Fruit fly (Drosophila melanogaster) whole organism, embryonic: ENCODE measurements around the gene GramD1B.

Experiments
- Atf6 ChIP-seq: fragments of 200-800 bp; sonication (Bioruptor generic); IDR thresholded peaks from 2 replicates; pipeline ENCODE4 v1.3.6; 2022; ENCODE audit warnings: missing biosample characterization, missing genetic modification characterization
- Bgb ChIP-seq: fragments of 200-800 bp; sonication (Bioruptor generic); IDR thresholded peaks from 2 replicates; pipeline ENCODE4 v1.3.6; 2022; ENCODE audit warnings: missing biosample characterization, missing genetic modification characterization; ENCODE audit not compliant: partially characterized antibody
- CG11247 ChIP-seq: fragments of 200-800 bp; sonication (Bioruptor generic); IDR thresholded peaks from 2 replicates; pipeline ENCODE4 v1.3.6; 2022; ENCODE audit warnings: missing biosample characterization, missing genetic modification characterization
- CG12071 ChIP-seq: fragments of 200-800 bp; sonication (Bioruptor generic); optimal IDR thresholded peaks from 3 replicates; lab custom pipeline; 2018; ENCODE audit warnings: missing biosample characterization, mild to moderate bottlenecking, missing genetic modification characterization
- CG12299 ChIP-seq: fragments of 200-800 bp; sonication (Bioruptor generic); optimal IDR thresholded peaks from 2 replicates; lab custom pipeline; 2018; ENCODE audit warnings: missing biosample characterization, mild to moderate bottlenecking, missing genetic modification characterization
- CG12659 ChIP-seq: fragments of 200-800 bp; sonication (Bioruptor generic); optimal IDR thresholded peaks from 3 replicates; lab custom pipeline; 2017; ENCODE audit warnings: mild to moderate bottlenecking, missing biosample characterization, missing genetic modification reagents, missing genetic modification characterization
- CG12942 ChIP-seq: fragments of 200-800 bp; sonication (Bioruptor generic); optimal IDR thresholded peaks from 3 replicates; lab custom pipeline; 2016; ENCODE audit warnings: missing biosample characterization, missing genetic modification characterization
- CG14441 ChIP-seq: fragments of 200-800 bp; sonication (Bioruptor generic); IDR thresholded peaks from 2 replicates; pipeline ENCODE4 v1.3.6; 2022; ENCODE audit warnings: missing biosample characterization, missing genetic modification characterization
- CG14710 ChIP-seq: fragments of 200-800 bp; sonication (Bioruptor generic); optimal IDR thresholded peaks from 3 replicates; lab custom pipeline; 2019; ENCODE audit warnings: missing biosample characterization, mild to moderate bottlenecking, missing genetic modification characterization, moderate library complexity
- CG15514 ChIP-seq: fragments of 200-800 bp; sonication (Bioruptor generic); optimal IDR thresholded peaks from 3 replicates; lab custom pipeline; 2017; ENCODE audit warnings: missing biosample characterization, missing genetic modification characterization, mild to moderate bottlenecking, moderate library complexity, missing genetic modification reagents
- CG15601 ChIP-seq: fragments of 200-800 bp; sonication (Bioruptor generic); optimal IDR thresholded peaks from 3 replicates; lab custom pipeline; 2019; ENCODE audit warnings: missing biosample characterization, mild to moderate bottlenecking, missing genetic modification characterization, moderate library complexity
- CG1603 ChIP-seq: fragments of 200-800 bp; sonication (Bioruptor generic); optimal IDR thresholded peaks from 2 replicates; lab custom pipeline; 2019; ENCODE audit warnings: missing biosample characterization, mild to moderate bottlenecking, missing genetic modification characterization, moderate library complexity
- CG16813 ChIP-seq: fragments of 200-800 bp; sonication (Bioruptor generic); IDR thresholded peaks from 3 replicates; pipeline ENCODE4 v1.3.6; 2022; ENCODE audit warnings: missing biosample characterization, missing genetic modification characterization; ENCODE audit not compliant: partially characterized antibody
- CG17361 ChIP-seq: fragments of 200-800 bp; sonication (Bioruptor generic); IDR thresholded peaks from 3 replicates; pipeline ENCODE4 v1.3.6; 2022; ENCODE audit warnings: missing biosample characterization, missing genetic modification characterization
- CG18599 ChIP-seq: fragments of 200-800 bp; sonication (Bioruptor generic); optimal IDR thresholded peaks from 3 replicates; lab custom pipeline; 2017; ENCODE audit warnings: missing biosample characterization, missing genetic modification characterization, mild to moderate bottlenecking, moderate library complexity, missing genetic modification reagents
- CG31365 ChIP-seq: fragments of 200-800 bp; sonication (Bioruptor generic); optimal IDR thresholded peaks from 2 replicates; lab custom pipeline; 2018; ENCODE audit warnings: missing biosample characterization, mild to moderate bottlenecking, missing genetic modification characterization
- CG31441 ChIP-seq: fragments of 200-800 bp; sonication (Bioruptor generic); IDR thresholded peaks from 2 replicates; pipeline ENCODE4 v1.3.6; 2022; ENCODE audit warnings: missing biosample characterization, missing genetic modification characterization
- CG34224 ChIP-seq: fragments of 200-800 bp; sonication (Bioruptor generic); IDR thresholded peaks from 3 replicates; pipeline ENCODE4 v1.3.6; 2022; ENCODE audit warnings: missing biosample characterization, missing genetic modification characterization; ENCODE audit not compliant: partially characterized antibody
- CG6683 ChIP-seq: fragments of 200-800 bp; sonication (Bioruptor generic); optimal IDR thresholded peaks from 2 replicates; lab custom pipeline; 2017; ENCODE audit warnings: missing biosample characterization, mild to moderate bottlenecking, missing genetic modification characterization, missing genetic modification reagents
- CG7786 ChIP-seq: fragments of 200-800 bp; sonication (Bioruptor generic); optimal IDR thresholded peaks from 2 replicates; lab custom pipeline; 2016; ENCODE audit warnings: missing biosample characterization, missing genetic modification characterization
- CG8281 ChIP-seq: fragments of 200-800 bp; sonication (Bioruptor generic); optimal IDR thresholded peaks from 2 replicates; lab custom pipeline; 2018; ENCODE audit warnings: missing biosample characterization, mild to moderate bottlenecking, missing genetic modification characterization, moderate library complexity
- CG8290 ChIP-seq, 3 experiments: fragments of 200-800 bp; sonication (Bioruptor generic); optimal IDR thresholded peaks; 2 replicates each; lab custom pipeline; 2016 to 2019; ENCODE audit warnings: missing biosample characterization in 3 of 3, missing genetic modification characterization in 3 of 3, mild to moderate bottlenecking in 2 of 3, moderate library complexity in 1 of 3
- CG8924 ChIP-seq: fragments of 200-800 bp; optimal IDR thresholded peaks from 3 replicates; lab custom pipeline; 2019; ENCODE audit warnings: missing biosample characterization, mild to moderate bottlenecking, missing genetic modification characterization, moderate library complexity
- CG9609 ChIP-seq: fragments of 200-800 bp; sonication (Bioruptor generic); optimal IDR thresholded peaks from 3 replicates; lab custom pipeline; 2016; ENCODE audit warnings: missing biosample characterization, missing genetic modification characterization
- Chrac-16 ChIP-seq: fragments of 200-800 bp; sonication (Bioruptor generic); optimal IDR thresholded peaks from 3 replicates; lab custom pipeline; 2016; ENCODE audit warnings: missing biosample characterization, missing genetic modification characterization
- D19B ChIP-seq: fragments of 200-800 bp; sonication (Bioruptor generic); optimal IDR thresholded peaks from 2 replicates; lab custom pipeline; 2017; ENCODE audit warnings: missing biosample characterization, mild to moderate bottlenecking, missing genetic modification characterization
- Dref ChIP-seq: fragments of 200-800 bp; sonication (Bioruptor generic); IDR thresholded peaks from 2 replicates; pipeline ENCODE4 v1.3.6; 2022; ENCODE audit warnings: missing biosample characterization, missing genetic modification characterization
- E2f2 ChIP-seq: fragments of 200-800 bp; sonication (Bioruptor generic); IDR thresholded peaks from 2 replicates; pipeline ENCODE4 v1.3.6; 2022; ENCODE audit warnings: missing biosample characterization, missing genetic modification characterization
- Fer1 ChIP-seq: fragments of 200-800 bp; sonication (Bioruptor generic); optimal IDR thresholded peaks from 2 replicates; lab custom pipeline; 2017; ENCODE audit warnings: missing biosample characterization, mild to moderate bottlenecking, missing genetic modification characterization
- Hand ChIP-seq: fragments of 200-800 bp; sonication (Bioruptor generic); optimal IDR thresholded peaks from 2 replicates; lab custom pipeline; 2017; ENCODE audit warnings: mild to moderate bottlenecking, missing biosample characterization, missing genetic modification reagents, missing genetic modification characterization
- Hmx ChIP-seq: fragments of 200-800 bp; sonication (Bioruptor generic); optimal IDR thresholded peaks from 2 replicates; lab custom pipeline; 2016; ENCODE audit warnings: missing biosample characterization, missing genetic modification characterization
- Hr39 ChIP-seq: fragments of >200 bp; optimal IDR thresholded peaks from 2 replicates; lab custom pipeline; 2017
- Med ChIP-seq: fragments of 200-800 bp; sonication (Bioruptor generic); peaks from one replicate; lab custom pipeline; 2016; ENCODE audit warnings: missing biosample characterization, missing genetic modification characterization, mild to moderate bottlenecking, inconsistent platforms, moderate library complexity
- Meics ChIP-seq: fragments of 200-800 bp; sonication (Bioruptor generic); optimal IDR thresholded peaks from 2 replicates; lab custom pipeline; 2017; ENCODE audit warnings: missing biosample characterization, mild to moderate bottlenecking, missing genetic modification characterization
- Mrtf ChIP-seq: fragments of 200-800 bp; sonication (Bioruptor generic); IDR thresholded peaks from 3 replicates; pipeline ENCODE4 v1.3.6; 2022; ENCODE audit warnings: missing biosample characterization, missing genetic modification characterization
- Sin3A ChIP-seq: fragments of >200 bp; optimal IDR thresholded peaks from 2 replicates; lab custom pipeline; 2018
- Stat92E ChIP-seq, 3 experiments: fragments of >200 bp in 2 of 3; fragments of 200-800 bp in 1 of 3; sonication (Bioruptor generic) in 1 of 3; optimal IDR thresholded peaks; 2 replicates each; lab custom pipeline; 2017 to 2019; ENCODE audit warnings: missing biosample characterization in 3 of 3, missing genetic modification characterization in 3 of 3, mild to moderate bottlenecking in 1 of 3, moderate library complexity in 1 of 3
- bcd ChIP-seq: fragments of 200-800 bp; sonication (Bioruptor generic); optimal IDR thresholded peaks from 2 replicates; lab custom pipeline; 2017; ENCODE audit warnings: missing biosample characterization, mild to moderate bottlenecking, missing genetic modification characterization
- exex ChIP-seq: fragments of 200-800 bp; sonication (Bioruptor generic); optimal IDR thresholded peaks from 4 replicates; lab custom pipeline; 2018; ENCODE audit warnings: missing biosample characterization, mild to moderate bottlenecking, missing genetic modification characterization, moderate library complexity
- hb ChIP-seq: fragments of 200-800 bp; sonication (Bioruptor generic); IDR thresholded peaks from 3 replicates; pipeline ENCODE4 v1.3.6; 2022; ENCODE audit warnings: missing biosample characterization, missing genetic modification characterization; ENCODE audit not compliant: partially characterized antibody
- hbn ChIP-seq: fragments of 200-800 bp; sonication (Bioruptor generic); IDR thresholded peaks from 2 replicates; pipeline ENCODE4 v1.3.6; 2022; ENCODE audit warnings: missing biosample characterization, missing genetic modification characterization; ENCODE audit not compliant: partially characterized antibody
- hkb ChIP-seq, 2 experiments: fragments of 200-800 bp in 1 of 2; fragments of >200 bp in 1 of 2; sonication (Bioruptor generic) in 1 of 2; IDR thresholded peaks in 1 of 2; optimal IDR thresholded peaks in 1 of 2; 2 replicates each; pipeline versions ENCODE4 v1.3.6 to Lab custom; 2017 to 2022; ENCODE audit warnings: missing biosample characterization in 1 of 2, missing genetic modification characterization in 1 of 2
- pzg ChIP-seq: fragments of 200-800 bp; sonication (Bioruptor generic); optimal IDR thresholded peaks from 3 replicates; lab custom pipeline; 2018; ENCODE audit warnings: missing biosample characterization, mild to moderate bottlenecking, missing genetic modification characterization, moderate library complexity
- ranshi ChIP-seq: fragments of 200-800 bp; sonication (Bioruptor generic); IDR thresholded peaks from 2 replicates; pipeline ENCODE4 v1.3.6; 2022; ENCODE audit warnings: missing biosample characterization, missing genetic modification characterization
- slbo ChIP-seq: fragments of 200-800 bp; sonication (Bioruptor generic); IDR thresholded peaks from 2 replicates; pipeline ENCODE4 v1.3.6; 2022; ENCODE audit warnings: missing biosample characterization, missing genetic modification characterization
- sug ChIP-seq: fragments of 200-800 bp; optimal IDR thresholded peaks from 2 replicates; lab custom pipeline; 2019; ENCODE audit warnings: missing biosample characterization, mild to moderate bottlenecking, missing genetic modification characterization, moderate library complexity
- zen2 ChIP-seq: fragments of 200-800 bp; sonication (Bioruptor generic); IDR thresholded peaks from 3 replicates; pipeline ENCODE4 v1.3.6; 2022; ENCODE audit warnings: missing biosample characterization, missing genetic modification characterization; ENCODE audit not compliant: partially characterized antibody
- zfh2 ChIP-seq: fragments of 200-800 bp; sonication (Bioruptor generic); optimal IDR thresholded peaks from 2 replicates; lab custom pipeline; 2016; ENCODE audit warnings: missing biosample characterization, missing genetic modification characterization

The GramD1B gene

DNA sequence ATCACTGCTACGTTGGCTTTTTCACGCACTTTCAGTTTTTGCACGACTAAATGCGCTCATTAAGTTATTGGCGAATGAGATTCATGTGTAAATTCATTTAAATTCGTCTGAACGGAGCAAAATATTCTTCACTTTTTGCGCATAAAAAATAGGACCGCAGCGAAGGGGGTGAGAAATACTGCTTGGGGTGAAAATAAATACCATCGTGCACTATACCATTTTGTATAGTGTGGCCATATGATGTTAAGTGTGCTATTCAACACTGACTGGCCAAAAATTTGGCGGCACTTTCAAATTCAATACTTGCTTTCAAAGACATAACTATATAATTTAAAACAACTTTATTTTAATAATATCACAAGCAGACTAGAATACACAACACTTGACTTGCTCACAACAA lies at the start of gene GramD1B (continued):
- TF ChIP-seq Hand (GFP tag; lab: Kevin White, UChicago) (no peak), Hr39 (lab: Kevin White, UChicago) (no peak), hb (GFP tag; lab: Robert Waterston, UW) (no peak), Hmx (GFP tag; lab: Kevin White, UChicago) (no peak), zen2 (GFP tag; lab: Robert Waterston, UW) (peak; percentile 43; the same call in 1 of the 3 replicates), CG12659 (peak; percentile 56), CG18599 (GFP tag; lab: Kevin White, UChicago) (no peak), CG31441 (GFP tag; lab: Robert Waterston, UW) (no peak; the same call in 1 of the 2 replicates), CG9609 (GFP tag; lab: Kevin White, UChicago) (peak; percentile 12), Dref (peak; percentile 19; the same call in 1 of the 2 replicates), CG6683 (GFP tag; lab: Kevin White, UChicago) (no peak), Sin3A (lab: Kevin White, UChicago) (peak; percentile 23), CG15601 (peak; percentile 10), zfh2 (GFP tag; lab: Kevin White, UChicago) (no peak), Mrtf (GFP tag; lab: Robert Waterston, UW) (no peak), CG12071 (no peak), CG17361 (GFP tag; lab: Robert Waterston, UW) (0 out of 3 replicates have a peak, but pooled peaks have one; percentile 34), CG12299 (tag; lab: Kevin White, UChicago) (peak; percentile 53), bcd (no peak), CG12942 (GFP tag; lab: Kevin White, UChicago) (no peak), D19B (no peak), hkb (optimal IDR thresholded peaks at IDR 0.05; lab: Kevin White, UChicago) (no peak), hkb (GFP tag; IDR thresholded peaks at IDR 0.05; lab: Robert Waterston, UW) (no peak), sug (tag; lab: Kevin White, UChicago) (peak; percentile 32), CG1603 (tag; lab: Kevin White, UChicago) (peak; percentile 78), CG34224 (GFP tag; lab: Robert Waterston, UW) (0 out of 3 replicates have a peak, but pooled peaks have one; percentile 11), CG8281 (tag; lab: Kevin White, UChicago) (no peak), Fer1 (peak; percentile 51), Stat92E (GFP tag; optimal IDR thresholded peaks at IDR 0.05; lab: Kevin White, UChicago) (peak in 1 of 3 experiments; percentile 10), CG14441 (GFP tag; lab: Robert Waterston, UW) (no peak), Bgb (GFP tag; lab: Robert Waterston, UW) (peak; percentile 50), CG16813 (GFP tag; lab: Robert Waterston, UW) (0 out of 3 replicates have a peak, but pooled peaks have one; percentile 7), CG31365 (tag; lab: Kevin White, UChicago) (no peak), CG11247 (GFP tag; lab: Robert Waterston, UW) (no peak), Atf6 (GFP tag; lab: Robert Waterston, UW) (no peak), pzg (peak; percentile 95), CG15514 (GFP tag; lab: Kevin White, UChicago) (peak; percentile 61), exex (tag; lab: Kevin White, UChicago) (peak; percentile 6), CG14710 (tag; lab: Kevin White, UChicago) (peak; percentile 40), CG8924 (tag; lab: Kevin White, UChicago) (peak; percentile 51), E2f2 (GFP tag; lab: Robert Waterston, UW) (peak; percentile 98), Meics (GFP tag; lab: Kevin White, UChicago) (peak; percentile 15), Chrac-16 (no peak), ranshi (0 out of 2 replicates have a peak, but pooled peaks have one; percentile 6), Med (GFP tag; lab: Kevin White, UChicago) (peak; percentile 83), hbn (GFP tag; lab: Robert Waterston, UW) (peak; percentile 29; the same call in 1 of the 2 replicates), CG8290 (GFP tag; optimal IDR thresholded peaks at IDR 0.05; lab: Kevin White, UChicago) (no peak), CG8290 (tag; optimal IDR thresholded peaks at IDR 0.05; lab: Kevin White, UChicago) (peak in 1 of 2 experiments; percentile 65), CG7786 (GFP tag; lab: Kevin White, UChicago) (peak; percentile 12), slbo (GFP tag; lab: Robert Waterston, UW) (no peak)
